Worm (Caenorhabditis elegans) whole organism, late embryonic: ENCODE data around the gene hsp-60.

Experiments
- C38D4.7 ChIP-seq: fragments of 200-800 bp; sonication (Bioruptor generic); optimal IDR thresholded peaks from 2 replicates; lab custom pipeline; 2018; ENCODE audit warnings: mild to moderate bottlenecking, missing genetic modification characterization, moderate library complexity, missing compliant biosample characterization
- K02D7.2 ChIP-seq: sonication (generic microtip); optimal IDR thresholded peaks from 2 replicates; lab custom pipeline; 2017; ENCODE audit warnings: mild to moderate bottlenecking, missing genetic modification characterization, missing compliant biosample characterization
- K09A11.1 ChIP-seq: sonication (generic microtip); optimal IDR thresholded peaks from 2 replicates; lab custom pipeline; 2017; ENCODE audit warnings: antibody characterized with exemption, mild to moderate bottlenecking, missing genetic modification characterization, missing compliant biosample characterization; ENCODE audit not compliant: insufficient read depth
- ahr-1 ChIP-seq: sonication (generic microtip); optimal IDR thresholded peaks from 2 replicates; lab custom pipeline; 2016; ENCODE audit warnings: missing genetic modification characterization, missing compliant biosample characterization
- ama-1 ChIP-seq: fragments of 150-350 bp; optimal IDR thresholded peaks from 2 replicates; lab custom pipeline; 2014
- ceh-18 ChIP-seq: sonication (generic microtip); optimal IDR thresholded peaks from 2 replicates; lab custom pipeline; 2016; ENCODE audit warnings: missing genetic modification characterization, missing compliant biosample characterization
- ceh-19 ChIP-seq: fragments of 200-800 bp; sonication (Bioruptor generic); optimal IDR thresholded peaks from 2 replicates; lab custom pipeline; 2018; ENCODE audit warnings: mild to moderate bottlenecking, missing genetic modification characterization, missing compliant biosample characterization
- ceh-24 ChIP-seq: sonication (generic microtip); optimal IDR thresholded peaks from 2 replicates; lab custom pipeline; 2016; ENCODE audit warnings: mild to moderate bottlenecking, missing genetic modification characterization, missing compliant biosample characterization
- ceh-30 ChIP-seq: fragments of 150-350 bp; optimal IDR thresholded peaks from 2 replicates; lab custom pipeline; 2014; ENCODE audit warnings: missing biosample characterization, missing genetic modification characterization
- ceh-34 ChIP-seq: sonication (generic microtip); optimal IDR thresholded peaks from 2 replicates; lab custom pipeline; 2016; ENCODE audit warnings: mild to moderate bottlenecking, missing genetic modification characterization, missing compliant biosample characterization
- ceh-45 ChIP-seq: fragments of 200-800 bp; sonication (Bioruptor generic); IDR thresholded peaks from 2 replicates; pipeline ENCODE4 v1.3.6; 2022; ENCODE audit warnings: missing genetic modification reagents, missing genetic modification characterization, missing compliant biosample characterization
- ceh-48 ChIP-seq: sonication (generic microtip); optimal IDR thresholded peaks from 2 replicates; lab custom pipeline; 2016; ENCODE audit warnings: missing genetic modification characterization, inconsistent platforms, missing compliant biosample characterization
- ceh-6 ChIP-seq: fragments of 200-800 bp; sonication (Bioruptor generic); optimal IDR thresholded peaks from 2 replicates; lab custom pipeline; 2018; ENCODE audit warnings: mild to moderate bottlenecking, missing genetic modification characterization, missing compliant biosample characterization
- ceh-9 ChIP-seq: sonication (generic microtip); optimal IDR thresholded peaks from 2 replicates; lab custom pipeline; 2016; ENCODE audit warnings: mild to moderate bottlenecking, missing genetic modification characterization, inconsistent platforms, missing compliant biosample characterization
- che-1 ChIP-seq: sonication (generic microtip); optimal IDR thresholded peaks from 2 replicates; lab custom pipeline; 2016; ENCODE audit warnings: mild to moderate bottlenecking, missing genetic modification characterization, missing compliant biosample characterization
- dmd-4 ChIP-seq: sonication (generic microtip); optimal IDR thresholded peaks from 2 replicates; lab custom pipeline; 2016; ENCODE audit warnings: borderline replicate concordance, missing genetic modification characterization, missing compliant biosample characterization
- elt-2 ChIP-seq: sonication (generic microtip); optimal IDR thresholded peaks from 2 replicates; lab custom pipeline; 2016; ENCODE audit warnings: missing genetic modification reagents, missing genetic modification characterization, missing compliant biosample characterization
- eyg-1 ChIP-seq: sonication (generic microtip); optimal IDR thresholded peaks from 2 replicates; lab custom pipeline; 2016; ENCODE audit warnings: missing genotype, missing genetic modification characterization, missing compliant biosample characterization
- fkh-10 ChIP-seq: fragments of 150-350 bp; optimal IDR thresholded peaks from 2 replicates; lab custom pipeline; 2014; ENCODE audit warnings: missing biosample characterization, missing genetic modification reagents, missing genetic modification characterization
- gmeb-2 ChIP-seq: sonication (generic microtip); optimal IDR thresholded peaks from 2 replicates; lab custom pipeline; 2016; ENCODE audit warnings: missing genetic modification characterization, inconsistent platforms, missing compliant biosample characterization
- hlh-13 ChIP-seq: fragments of 200-800 bp; sonication (Bioruptor generic); optimal IDR thresholded peaks from 2 replicates; lab custom pipeline; 2018; ENCODE audit warnings: mild to moderate bottlenecking, missing genetic modification characterization, missing compliant biosample characterization
- hlh-30 ChIP-seq: sonication (generic microtip); optimal IDR thresholded peaks from 2 replicates; lab custom pipeline; 2017; ENCODE audit warnings: antibody characterized with exemption, missing genetic modification characterization, missing compliant biosample characterization; ENCODE audit not compliant: insufficient read depth
- lim-6 ChIP-seq: sonication (generic microtip); optimal IDR thresholded peaks from 2 replicates; lab custom pipeline; 2016; ENCODE audit warnings: missing genetic modification characterization, missing compliant biosample characterization
- madf-2 ChIP-seq: sonication (generic microtip); optimal IDR thresholded peaks from 2 replicates; lab custom pipeline; 2017; ENCODE audit warnings: missing genetic modification characterization, missing compliant biosample characterization
- mec-3 ChIP-seq: sonication (generic microtip); optimal IDR thresholded peaks from 2 replicates; lab custom pipeline; 2016; ENCODE audit warnings: borderline replicate concordance, missing genetic modification characterization, missing compliant biosample characterization
- nhr-11 ChIP-seq: fragments of 150-350 bp; optimal IDR thresholded peaks from 2 replicates; lab custom pipeline; 2014; ENCODE audit warnings: missing biosample characterization, missing genetic modification characterization
- nhr-232 ChIP-seq: sonication (generic microtip); optimal IDR thresholded peaks from 2 replicates; lab custom pipeline; 2016; ENCODE audit warnings: missing genetic modification characterization, missing compliant biosample characterization
- npax-4 ChIP-seq: sonication (generic microtip); optimal IDR thresholded peaks from 2 replicates; lab custom pipeline; 2016; ENCODE audit warnings: missing genetic modification characterization, missing compliant biosample characterization
- pag-3 ChIP-seq: sonication (generic microtip); optimal IDR thresholded peaks from 2 replicates; lab custom pipeline; 2016; ENCODE audit warnings: missing compliant biosample characterization, missing genetic modification characterization, borderline replicate concordance
- pax-1 ChIP-seq: fragments of 150-350 bp; optimal IDR thresholded peaks from 2 replicates; lab custom pipeline; 2014; ENCODE audit warnings: missing biosample characterization, missing genetic modification characterization
- pqm-1 ChIP-seq: sonication (generic microtip); optimal IDR thresholded peaks from 2 replicates; lab custom pipeline; 2016; ENCODE audit warnings: missing genetic modification characterization, missing compliant biosample characterization
- pros-1 ChIP-seq: fragments of 150-350 bp; optimal IDR thresholded peaks from 2 replicates; lab custom pipeline; 2014; ENCODE audit warnings: missing biosample characterization, missing genetic modification reagents, missing genetic modification characterization
- ref-2 ChIP-seq: sonication (generic microtip); optimal IDR thresholded peaks from 2 replicates; lab custom pipeline; 2016; ENCODE audit warnings: missing genetic modification characterization, missing compliant biosample characterization
- rnt-1 ChIP-seq: sonication (generic microtip); optimal IDR thresholded peaks from 2 replicates; lab custom pipeline; 2016; ENCODE audit warnings: missing genetic modification characterization, missing compliant biosample characterization
- sdc-2 ChIP-seq: sonication (generic microtip); optimal IDR thresholded peaks from 2 replicates; lab custom pipeline; 2016; ENCODE audit warnings: missing genotype, missing genetic modification characterization, missing compliant biosample characterization
- syd-9 ChIP-seq: sonication (generic microtip); optimal IDR thresholded peaks from 2 replicates; lab custom pipeline; 2016; ENCODE audit warnings: mild to moderate bottlenecking, missing genetic modification characterization, moderate library complexity, missing compliant biosample characterization
- tbx-2 ChIP-seq: sonication (generic microtip); optimal IDR thresholded peaks from 2 replicates; lab custom pipeline; 2016; ENCODE audit warnings: missing genetic modification characterization, missing compliant biosample characterization
- tbx-7 ChIP-seq: sonication (generic microtip); optimal IDR thresholded peaks from 2 replicates; lab custom pipeline; 2016; ENCODE audit warnings: missing genotype, missing genetic modification characterization, missing compliant biosample characterization
- unc-42 ChIP-seq: sonication (generic microtip); optimal IDR thresholded peaks from 2 replicates; lab custom pipeline; 2016; ENCODE audit warnings: missing genotype, missing genetic modification characterization, missing compliant biosample characterization
- unc-86 ChIP-seq: sonication (generic microtip); optimal IDR thresholded peaks from 2 replicates; lab custom pipeline; 2016; ENCODE audit warnings: missing genetic modification characterization, missing compliant biosample characterization

Gene hsp-60

ce11 chrIII:1612974-1613568, 6.5 kb upstream of the hsp-60 start:
- TF ChIP-seq ceh-6 (GFP tag; lab: Kevin White, UChicago) (no peak), K09A11.1 (tag; lab: Kevin White, UChicago) (no peak), nhr-232 (no peak), gmeb-2 (no peak), ahr-1 (tag; lab: Kevin White, UChicago) (no peak), ceh-9 (tag; lab: Kevin White, UChicago) (no peak), rnt-1 (tag; lab: Kevin White, UChicago) (no peak), pag-3 (no peak), fkh-10 (GFP tag; lab: Kevin White, UChicago) (no peak), madf-2 (no peak), che-1 (tag; lab: Kevin White, UChicago) (no peak), lim-6 (tag; lab: Kevin White, UChicago) (no peak), mec-3 (no peak), ceh-19 (no peak)

DNA sequence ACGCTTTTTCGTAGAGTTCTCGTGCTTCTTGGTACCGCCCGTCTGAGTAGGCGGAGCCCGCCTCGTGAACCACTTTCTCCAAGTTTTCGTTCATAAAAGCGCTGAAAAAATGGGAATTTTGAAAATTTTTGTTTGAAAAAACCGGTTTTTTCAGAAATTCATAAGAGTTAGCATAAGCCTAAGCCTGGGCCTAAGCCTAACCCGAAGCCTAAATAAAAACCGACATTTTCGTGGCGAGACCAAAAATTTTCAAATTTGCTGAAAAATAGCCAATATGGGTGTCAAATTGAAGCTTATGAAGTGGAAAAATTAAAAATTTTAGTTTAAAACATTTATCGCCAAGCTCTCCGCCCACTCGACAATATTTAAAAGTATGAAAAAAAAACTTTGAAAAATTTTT, 5.6 kb upstream of the hsp-60 start, which contains the start of gene Y22D7AL.9:
TSS of gene Y22D7AL.9 (minus strand) at position 101 of the 400 bp plus-strand sequence.
- TF ChIP-seq tbx-7 (no peak), unc-86 (tag; lab: Kevin White, UChicago) (no peak), elt-2 (tag; lab: Kevin White, UChicago) (no peak), syd-9 (no peak), pros-1 (tag; lab: Kevin White, UChicago) (no peak), npax-4 (tag; lab: Kevin White, UChicago) (no peak)

ce11 chrIII:1614412-1614811, 5.1 kb upstream of the hsp-60 start:
- no peak for TF ChIP-seq unc-42 (tag; lab: Kevin White, UChicago)
- no peak for TF ChIP-seq ceh-6 (GFP tag; lab: Kevin White, UChicago)
- no peak for TF ChIP-seq ceh-45 (GFP tag; lab: Robert Waterston, UW)

DNA sequence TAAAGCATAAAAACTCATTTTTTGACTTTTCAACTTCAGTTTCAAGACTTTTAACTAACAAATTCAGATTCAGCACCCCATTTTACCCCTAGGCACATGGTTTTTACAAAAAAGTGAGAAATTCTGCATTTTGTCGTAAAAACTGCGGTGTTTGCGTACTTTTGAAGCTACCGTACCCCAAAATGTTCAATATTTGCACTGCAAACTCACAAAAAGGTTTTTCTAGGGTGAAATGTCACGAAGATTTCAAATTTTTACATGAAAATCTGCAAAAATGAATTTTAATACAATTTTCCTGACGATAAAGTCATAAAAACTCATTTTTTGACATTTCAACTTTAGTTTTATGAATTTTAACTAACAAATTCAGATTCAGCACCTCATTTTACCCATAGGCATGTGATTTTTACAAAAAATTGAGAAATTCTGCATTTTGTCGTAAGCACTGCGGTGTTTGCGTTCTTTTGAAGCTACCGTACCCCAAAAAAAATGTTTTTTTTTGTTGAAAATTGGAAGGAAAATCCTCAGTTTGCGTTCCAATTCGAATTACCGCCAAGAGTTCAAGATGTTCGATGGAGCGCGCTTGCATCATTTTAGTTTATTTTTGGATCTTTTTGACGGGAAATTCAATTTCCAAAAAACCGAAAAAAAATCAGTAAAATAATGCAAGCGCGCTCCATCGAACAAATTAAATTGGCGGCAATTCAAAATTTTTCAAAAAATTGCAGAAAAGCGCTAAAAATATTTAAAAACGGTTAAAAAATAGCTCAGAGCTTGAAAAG, 3.1 kb upstream of the hsp-60 start:
- TF ChIP-seq nhr-232 (no peak), gmeb-2 (peak; percentile 28)

ce11 chrIII:1618312-1618711, 1.2 kb upstream of the hsp-60 start:
- TF ChIP-seq ceh-48 (tag; lab: Kevin White, UChicago): peak; percentile 45
- TF ChIP-seq tbx-2 (tag; lab: Kevin White, UChicago): no peak

DNA sequence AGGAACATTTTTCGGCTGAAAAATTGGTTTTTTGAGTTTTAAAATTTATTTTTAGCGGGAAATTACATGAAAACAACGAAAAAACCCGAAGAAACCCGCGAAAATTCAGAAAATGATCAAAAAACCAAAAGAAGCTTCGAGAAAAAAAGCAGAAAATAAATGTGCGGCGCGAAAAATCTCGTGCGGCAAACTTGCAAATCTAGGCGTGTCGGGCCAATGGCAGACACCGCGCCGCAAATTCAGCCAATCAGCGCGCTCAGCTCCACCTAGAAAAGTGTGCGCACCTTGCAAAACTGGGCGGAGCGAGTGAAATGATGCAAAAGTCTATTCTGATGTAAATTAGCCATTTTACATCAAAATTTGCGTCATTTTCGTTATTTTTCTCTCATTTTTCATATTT, 627 bp upstream of the hsp-60 start, which contains the start of gene Y22D7AL.10:
TSS of gene Y22D7AL.10 (minus strand) at position 15 of the 400 bp plus-strand sequence.
- TF ChIP-seq pqm-1 (tag; lab: Kevin White, UChicago) (peak; percentile 80), syd-9 (peak; percentile 85), ceh-30 (tag; lab: Kevin White, UChicago) (no peak), unc-86 (tag; lab: Kevin White, UChicago) (peak; percentile 94), ceh-45 (GFP tag; lab: Robert Waterston, UW) (0 out of 2 replicates have a peak, but pooled peaks have one; percentile 63), che-1 (tag; lab: Kevin White, UChicago) (peak; percentile 72), hlh-13 (peak; percentile 28), ref-2 (peak; percentile 97), ceh-34 (tag; lab: Kevin White, UChicago) (peak; percentile 95), ceh-24 (tag; lab: Kevin White, UChicago) (peak; percentile 16), hlh-30 (tag; lab: Kevin White, UChicago) (peak; percentile 81), nhr-11 (tag; lab: Kevin White, UChicago) (no peak), C38D4.7 (GFP tag; lab: Kevin White, UChicago) (peak; percentile 66), ama-1 (lab: Kevin White, UChicago) (no peak), dmd-4 (tag; lab: Kevin White, UChicago) (peak; percentile 41), K09A11.1 (tag; lab: Kevin White, UChicago) (peak; percentile 92), ceh-18 (tag; lab: Kevin White, UChicago) (peak; percentile 97), pax-1 (tag; lab: Kevin White, UChicago) (peak; percentile 93), sdc-2 (tag; lab: Kevin White, UChicago) (peak; percentile 73), fkh-10 (GFP tag; lab: Kevin White, UChicago) (peak; percentile 55), tbx-2 (tag; lab: Kevin White, UChicago) (peak; percentile 97), eyg-1 (peak; percentile 83), nhr-232 (peak; percentile 59), mec-3 (no peak), K02D7.2 (tag; lab: Kevin White, UChicago) (peak; percentile 82)
